Worm (Caenorhabditis elegans) whole organism, L2 larva: ENCODE measurements around the gene C47E8.3.

Source experiments
- R02D3.7 ChIP-seq: fragments of 150-350 bp; optimal IDR thresholded peaks from 2 replicates; lab custom pipeline; 2014; ENCODE audit warnings: missing biosample characterization, missing genetic modification characterization
- ZK546.5 ChIP-seq: sonication (generic microtip); optimal IDR thresholded peaks from 2 replicates; lab custom pipeline; 2017; ENCODE audit warnings: missing biosample characterization, missing genetic modification characterization
- lin-39 ChIP-seq: fragments of 150-350 bp; optimal IDR thresholded peaks from 2 replicates; lab custom pipeline; 2014; ENCODE audit warnings: missing biosample characterization, missing genetic modification reagents, missing genetic modification characterization
- skn-1 ChIP-seq: sonication (generic microtip); optimal IDR thresholded peaks from 2 replicates; lab custom pipeline; 2017; ENCODE audit warnings: missing biosample characterization, missing genetic modification characterization
- snpc-4 ChIP-seq: fragments of 150-350 bp; optimal IDR thresholded peaks from 2 replicates; lab custom pipeline; 2014; ENCODE audit warnings: missing biosample characterization, missing genetic modification characterization
- unc-55 ChIP-seq: fragments of 150-350 bp; sonication (generic microtip); optimal IDR thresholded peaks from 3 replicates; lab custom pipeline; 2014; ENCODE audit warnings: missing biosample characterization, missing genetic modification reagents, missing genetic modification characterization

- TF ChIP-seq R02D3.7 (tag; lab: Kevin White, UChicago) (no peak), lin-39 (tag; lab: Kevin White, UChicago) (no peak), unc-55 (no peak), skn-1 (no peak), snpc-4 (tag; lab: Kevin White, UChicago) (no peak), ZK546.5 (no peak)
These were observed 19.3 kb upstream of the C47E8.3 start, which contains the start of gene srh-17 for ce11 chrV:14660608-14661355.
